Worm (Caenorhabditis elegans) whole organism, L4 larva: Measurements from ENCODE around the gene T05A8.1.

Source experiments
- R02D3.7 ChIP-seq: fragments of 150-350 bp; sonication (generic microtip); optimal IDR thresholded peaks from 3 replicates; lab custom pipeline; 2014; ENCODE audit warnings: missing biosample characterization, missing genetic modification characterization
- ceh-28 ChIP-seq: fragments of 150-350 bp; optimal IDR thresholded peaks from 2 replicates; lab custom pipeline; 2014; ENCODE audit warnings: missing biosample characterization, missing genetic modification reagents, missing genetic modification characterization
- daf-12 ChIP-seq: fragments of 150-350 bp; optimal IDR thresholded peaks from 2 replicates; lab custom pipeline; 2014; ENCODE audit warnings: missing biosample characterization, missing genetic modification reagents, missing genetic modification characterization
- egl-27 ChIP-seq: sonication (generic microtip); optimal IDR thresholded peaks from 3 replicates; lab custom pipeline; 2017; ENCODE audit warnings: missing biosample characterization, missing genetic modification reagents, missing genetic modification characterization
- hif-1 ChIP-seq, 2 experiments: sonication (generic microtip); optimal IDR thresholded peaks; 2 replicates each; lab custom pipeline; 2016 to 2017; ENCODE audit warnings: missing compliant biosample characterization in 2 of 2, missing genetic modification characterization in 2 of 2, missing genetic modification reagents in 2 of 2, missing genotype in 2 of 2, mild to moderate bottlenecking in 1 of 2
- lin-29 ChIP-seq: fragments of 200-800 bp; sonication (Bioruptor generic); IDR thresholded peaks from 2 replicates; pipeline ENCODE4 v1.3.6; 2022; ENCODE audit warnings: missing genetic modification reagents, missing genetic modification characterization, missing compliant biosample characterization
- mxl-3 ChIP-seq: fragments of 200-800 bp; sonication (Bioruptor generic); optimal IDR thresholded peaks from 2 replicates; lab custom pipeline; 2018; ENCODE audit warnings: mild to moderate bottlenecking, missing genetic modification characterization, missing compliant biosample characterization
- nhr-237 ChIP-seq: sonication (generic microtip); optimal IDR thresholded peaks from 2 replicates; lab custom pipeline; 2017; ENCODE audit warnings: missing biosample characterization, missing genetic modification characterization
- pha-4 ChIP-seq, 2 experiments: fragments of 150-350 bp in 1 of 2; fragments of 200-800 bp in 1 of 2; sonication (Bioruptor generic) in 1 of 2; IDR thresholded peaks in 1 of 2; optimal IDR thresholded peaks in 1 of 2; 2 replicates each; pipeline versions ENCODE4 v1.3.6 to Lab custom; 2014 to 2022; ENCODE audit warnings: missing genetic modification characterization in 2 of 2, missing genetic modification reagents in 2 of 2, missing biosample characterization in 1 of 2, missing compliant biosample characterization in 1 of 2
- zag-1 ChIP-seq: fragments of 150-350 bp; optimal IDR thresholded peaks from 2 replicates; lab custom pipeline; 2014; ENCODE audit warnings: missing biosample characterization, missing genetic modification characterization

- TF ChIP-seq daf-12 (tag; lab: Kevin White, UChicago) (no peak), nhr-237 (no peak), ceh-28 (tag; lab: Kevin White, UChicago) (no peak), zag-1 (no peak), R02D3.7 (tag; lab: Kevin White, UChicago) (no peak), lin-29 (GFP tag; lab: Robert Waterston, UW) (no peak), hif-1 (tag; optimal IDR thresholded peaks at IDR 0.05; lab: Kevin White, UChicago) (no peak), mxl-3 (no peak), egl-27 (tag; lab: Kevin White, UChicago) (no peak), pha-4 (GFP tag; IDR thresholded peaks at IDR 0.05; lab: Robert Waterston, UW) (no peak), pha-4 (tag; optimal IDR thresholded peaks at IDR 0.05; lab: Kevin White, UChicago) (no peak)
Measured at ce11 chrII:2695079-2695478, 14.8 kb downstream of the T05A8.1 start.
